Fruit fly (Drosophila melanogaster) whole organism, pupa: Measurements from ENCODE around the gene CG7907.
A peak's percentile ranks its signal among the peaks of the same experiment; 100 is the strongest.

Experiments
- CG10348 ChIP-seq: fragments of 200-800 bp; sonication (Bioruptor generic); IDR thresholded peaks from 2 replicates; pipeline ENCODE4 v1.3.6; 2022; ENCODE audit warnings: missing biosample characterization, missing genetic modification characterization
- CG13204 ChIP-seq: fragments of 200-800 bp; sonication (Bioruptor generic); optimal IDR thresholded peaks from 2 replicates; lab custom pipeline; 2018; ENCODE audit warnings: missing biosample characterization, mild to moderate bottlenecking, missing genetic modification characterization, moderate library complexity
- CG15710 ChIP-seq: fragments of 200-800 bp; sonication (Bioruptor generic); optimal IDR thresholded peaks from 2 replicates; lab custom pipeline; 2018; ENCODE audit warnings: missing biosample characterization, mild to moderate bottlenecking, missing genetic modification characterization, moderate library complexity
- CG32121 ChIP-seq: fragments of 200-800 bp; sonication (Bioruptor generic); IDR thresholded peaks from 2 replicates; pipeline ENCODE4 v1.3.6; 2022; ENCODE audit warnings: missing biosample characterization, missing genetic modification characterization
- CG8159 ChIP-seq: fragments of 200-800 bp; sonication (Bioruptor generic); optimal IDR thresholded peaks from 3 replicates; lab custom pipeline; 2018; ENCODE audit warnings: missing biosample characterization, mild to moderate bottlenecking, missing genetic modification characterization, moderate library complexity
- EcR ChIP-seq: fragments of 200-800 bp; sonication (Bioruptor generic); optimal IDR thresholded peaks from 3 replicates; lab custom pipeline; 2019; ENCODE audit warnings: missing biosample characterization, missing genetic modification characterization, mild to moderate bottlenecking, moderate library complexity, missing genetic modification reagents
- Snoo ChIP-seq: fragments of 200-800 bp; sonication (Bioruptor generic); optimal IDR thresholded peaks from 3 replicates; lab custom pipeline; 2017; ENCODE audit warnings: missing biosample characterization, mild to moderate bottlenecking, missing genetic modification characterization, inconsistent platforms
- gl ChIP-seq: fragments of 200-800 bp; sonication (Bioruptor generic); optimal IDR thresholded peaks from 2 replicates; lab custom pipeline; 2018; ENCODE audit warnings: missing biosample characterization, mild to moderate bottlenecking, missing genetic modification characterization
- rn ChIP-seq: fragments of 200-800 bp; sonication (Bioruptor generic); IDR thresholded peaks from 2 replicates; pipeline ENCODE4 v1.3.6; 2022; ENCODE audit warnings: missing biosample characterization, missing genetic modification characterization

DNA sequence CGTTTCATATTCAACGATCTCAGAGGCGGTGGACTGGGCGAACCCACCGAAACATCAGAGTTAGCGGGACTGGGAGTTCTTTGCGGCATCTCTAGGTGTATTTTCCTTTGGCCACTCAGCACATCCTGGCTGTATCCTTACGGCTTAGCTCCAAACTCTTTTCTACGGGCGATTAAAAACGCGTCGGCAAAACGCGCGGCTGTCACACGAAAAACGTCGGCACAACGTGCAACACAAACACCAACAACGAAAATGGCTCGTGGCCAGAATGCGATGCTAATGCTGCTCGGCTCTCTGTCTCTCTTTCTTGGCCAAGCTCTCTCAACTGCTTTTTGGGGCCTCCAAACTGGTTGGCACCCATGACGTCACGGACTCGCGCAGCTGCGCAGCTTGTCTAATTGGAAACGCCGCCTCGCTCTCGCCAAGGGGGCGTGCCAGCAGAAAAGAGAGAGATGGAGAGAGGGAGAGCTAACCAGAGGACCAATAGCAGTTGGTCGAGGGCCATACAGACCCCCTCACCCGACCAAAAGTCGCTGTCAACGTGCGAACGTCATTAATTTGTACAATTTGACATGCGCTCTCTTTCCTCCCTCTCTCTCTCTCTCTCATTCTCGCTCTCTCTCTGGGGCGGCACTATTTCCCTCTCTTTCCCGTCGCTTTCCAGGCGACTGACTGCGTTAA lies 30.5 kb downstream of the CG7907 start, which contains the start of gene lbl:
- 0 out of 2 replicates have a peak, but pooled peaks have one; percentile 11 for TF ChIP-seq CG32121 (GFP tag; lab: Robert Waterston, UW)
- no peak for TF ChIP-seq gl
- TF ChIP-seq CG13204 (GFP tag; lab: Kevin White, UChicago), result no peak
- TF ChIP-seq CG15710 (tag; lab: Kevin White, UChicago), result no peak
- no peak for TF ChIP-seq CG8159 (tag; lab: Kevin White, UChicago)
- TF ChIP-seq EcR (GFP tag; lab: Kevin White, UChicago), result no peak
- TF ChIP-seq Snoo (tag; lab: Kevin White, UChicago), result no peak
- no peak for TF ChIP-seq rn (GFP tag; lab: Robert Waterston, UW)
- TF ChIP-seq CG10348 (GFP tag; lab: Robert Waterston, UW), result no peak
